Worm (Caenorhabditis elegans) whole organism, young adult: ENCODE results near the gene F41H10.4.

ENCODE experiments used
- B0035.1 ChIP-seq: sonication (generic microtip); optimal IDR thresholded peaks from 2 replicates; lab custom pipeline; 2016; ENCODE audit warnings: missing genetic modification characterization, mild to moderate bottlenecking, missing compliant biosample characterization, missing genotype, missing genetic modification reagents
- ceh-27 ChIP-seq: fragments of 200-800 bp; sonication (Bioruptor generic); optimal IDR thresholded peaks from 2 replicates; lab custom pipeline; 2018; ENCODE audit warnings: mild to moderate bottlenecking, missing genetic modification characterization, moderate library complexity, missing compliant biosample characterization
- ceh-40 ChIP-seq: fragments of 200-800 bp; sonication (Bioruptor generic); IDR thresholded peaks from 2 replicates; pipeline ENCODE4 v1.3.6; 2022; ENCODE audit warnings: missing genetic modification characterization, missing compliant biosample characterization
- hlh-26 ChIP-seq: fragments of 200-800 bp; sonication (Bioruptor generic); conservative IDR thresholded peaks from 2 replicates; pipeline ENCODE4 v1.3.6; 2022; ENCODE audit warnings: missing genetic modification reagents, missing genetic modification characterization, missing compliant biosample characterization
- hmg-1.2 ChIP-seq: fragments of 200-800 bp; sonication (Bioruptor generic); IDR thresholded peaks from 2 replicates; pipeline ENCODE4 v1.3.6; 2022; ENCODE audit warnings: missing genetic modification reagents, missing genetic modification characterization, missing compliant biosample characterization
- lir-1 ChIP-seq: fragments of 200-800 bp; sonication (Bioruptor generic); conservative IDR thresholded peaks from 2 replicates; pipeline ENCODE4 v1.3.6; 2022; ENCODE audit warnings: missing genetic modification reagents, missing genetic modification characterization, missing compliant biosample characterization
- nfya-1 ChIP-seq: sonication (generic microtip); optimal IDR thresholded peaks from 2 replicates; lab custom pipeline; 2017; ENCODE audit warnings: antibody characterized with exemption, missing compliant biosample characterization, missing genetic modification characterization, borderline replicate concordance; ENCODE audit not compliant: insufficient read depth
- pha-4 ChIP-seq: fragments of 150-350 bp; sonication (generic microtip); optimal IDR thresholded peaks from 2 replicates; lab custom pipeline; 2014; ENCODE audit warnings: missing biosample characterization, missing genetic modification reagents, missing genetic modification characterization
- somi-1 ChIP-seq: fragments of 200-800 bp; sonication (Bioruptor generic); optimal IDR thresholded peaks from 2 replicates; lab custom pipeline; 2018; ENCODE audit warnings: mild to moderate bottlenecking, missing genetic modification characterization, missing compliant biosample characterization
- unc-130 ChIP-seq: sonication (generic microtip); optimal IDR thresholded peaks from 2 replicates; lab custom pipeline; 2016; ENCODE audit warnings: missing genetic modification reagents, missing genetic modification characterization, missing compliant biosample characterization
- xnd-1 ChIP-seq: sonication (generic microtip); optimal IDR thresholded peaks from 2 replicates; lab custom pipeline; 2016; ENCODE audit warnings: missing genotype, missing genetic modification reagents, missing genetic modification characterization, missing compliant biosample characterization

- TF ChIP-seq hlh-26 (GFP tag; lab: Robert Waterston, UW) (no peak), somi-1 (GFP tag; lab: Kevin White, UChicago) (no peak), pha-4 (tag; lab: Kevin White, UChicago) (no peak), ceh-40 (GFP tag; lab: Robert Waterston, UW) (no peak), lir-1 (GFP tag; lab: Robert Waterston, UW) (no peak), xnd-1 (tag; lab: Kevin White, UChicago) (no peak), nfya-1 (tag; lab: Kevin White, UChicago) (no peak), unc-130 (no peak), B0035.1 (tag; lab: Kevin White, UChicago) (no peak), ceh-27 (GFP tag; lab: Kevin White, UChicago) (no peak), hmg-1.2 (GFP tag; lab: Robert Waterston, UW) (no peak)
Observed at ce11 chrIV:5367899-5368298, 3.5 kb downstream of the F41H10.4 start.
